Fruit fly (Drosophila melanogaster) whole organism, prepupa: ENCODE data around the gene CG10470.

Source experiments
- Blimp-1 ChIP-seq: fragments of 200-800 bp; sonication (Bioruptor generic); optimal IDR thresholded peaks from 3 replicates; lab custom pipeline; 2017; ENCODE audit warnings: missing biosample characterization, missing genetic modification characterization, mild to moderate bottlenecking, moderate library complexity, missing genetic modification reagents
- CG32006 ChIP-seq: fragments of 200-800 bp; sonication (Bioruptor generic); optimal IDR thresholded peaks from 3 replicates; lab custom pipeline; 2017; ENCODE audit warnings: missing biosample characterization, mild to moderate bottlenecking, missing genetic modification characterization
- CG6163 ChIP-seq: fragments of 200-800 bp; sonication (Bioruptor generic); IDR thresholded peaks from 3 replicates; pipeline ENCODE4 v1.3.6; 2022; ENCODE audit warnings: missing biosample characterization, missing genetic modification characterization
- CG6276 ChIP-seq: fragments of 200-800 bp; sonication (Bioruptor generic); optimal IDR thresholded peaks from 2 replicates; lab custom pipeline; 2017; ENCODE audit warnings: missing biosample characterization, mild to moderate bottlenecking, missing genetic modification characterization
- CG8119 ChIP-seq: fragments of 200-800 bp; sonication (Bioruptor generic); IDR thresholded peaks from 3 replicates; pipeline ENCODE4 v1.3.6; 2022; ENCODE audit warnings: missing biosample characterization, missing genetic modification characterization
- Eip75B ChIP-seq: fragments of 200-800 bp; sonication (Bioruptor generic); optimal IDR thresholded peaks from 3 replicates; lab custom pipeline; 2016; ENCODE audit warnings: missing biosample characterization, missing genetic modification characterization
- Eip93F ChIP-seq: fragments of 200-800 bp; sonication (Bioruptor generic); optimal IDR thresholded peaks from 2 replicates; lab custom pipeline; 2016; ENCODE audit warnings: missing biosample characterization, mild to moderate bottlenecking, missing genetic modification characterization
- Hr39 ChIP-seq: fragments of 200-800 bp; sonication (Bioruptor generic); optimal IDR thresholded peaks from 2 replicates; lab custom pipeline; 2016; ENCODE audit warnings: missing biosample characterization, missing genetic modification characterization
- Hr4 ChIP-seq: fragments of 200-800 bp; sonication (Bioruptor generic); optimal IDR thresholded peaks from 3 replicates; lab custom pipeline; 2016; ENCODE audit warnings: missing biosample characterization, missing genetic modification characterization
- Lpt ChIP-seq: fragments of 200-800 bp; sonication (Bioruptor generic); optimal IDR thresholded peaks from 3 replicates; lab custom pipeline; 2016; ENCODE audit warnings: missing biosample characterization, missing genetic modification characterization
- lz ChIP-seq: fragments of 200-800 bp; sonication (Bioruptor generic); optimal IDR thresholded peaks from 3 replicates; lab custom pipeline; 2016; ENCODE audit warnings: missing biosample characterization, missing genetic modification characterization
- pdm3 ChIP-seq: fragments of 200-800 bp; sonication (Bioruptor generic); optimal IDR thresholded peaks from 3 replicates; lab custom pipeline; 2016; ENCODE audit warnings: missing biosample characterization, missing genetic modification characterization
- salr ChIP-seq, 2 experiments: fragments of 200-800 bp; sonication (Bioruptor generic); optimal IDR thresholded peaks; 3 replicates each; lab custom pipeline; 2016 to 2018; ENCODE audit warnings: missing biosample characterization in 2 of 2, missing genetic modification characterization in 2 of 2, mild to moderate bottlenecking in 1 of 2
- svp ChIP-seq: fragments of 200-800 bp; sonication (Bioruptor generic); peaks from one replicate; lab custom pipeline; 2016; ENCODE audit warnings: missing biosample characterization, missing genetic modification characterization

dm6 chr2L:19063090-19063692 lies 14.3 kb downstream of the CG10470 start, which contains the start of gene Dus4:
- TF ChIP-seq CG8119 (GFP tag; lab: Robert Waterston, UW) = no peak
- no peak for TF ChIP-seq lz (GFP tag; lab: Kevin White, UChicago)
- TF ChIP-seq CG32006 = no peak
- TF ChIP-seq Eip75B (GFP tag; lab: Kevin White, UChicago) = no peak
- TF ChIP-seq Hr4 (GFP tag; lab: Kevin White, UChicago) = no peak
- TF ChIP-seq Eip93F (GFP tag; lab: Kevin White, UChicago) = no peak
- TF ChIP-seq svp = no peak
- TF ChIP-seq salr (GFP tag; optimal IDR thresholded peaks at IDR 0.05; lab: Kevin White, UChicago) = no peak
- TF ChIP-seq Hr39 (GFP tag; lab: Kevin White, UChicago) = no peak
- no peak for TF ChIP-seq CG6276
- no peak for TF ChIP-seq Blimp-1
- no peak for TF ChIP-seq Lpt (GFP tag; lab: Kevin White, UChicago)
- TF ChIP-seq CG6163 = no peak
- TF ChIP-seq pdm3 (GFP tag; lab: Kevin White, UChicago) = no peak
